Fruit fly (Drosophila melanogaster) whole organism, embryonic: ENCODE data around the gene QIL1.
A peak's percentile ranks its signal among the peaks of the same experiment; 100 is the strongest.

ENCODE experiments used
- Adf1 ChIP-seq: fragments of 200-800 bp; sonication (Bioruptor generic); IDR thresholded peaks from 2 replicates; pipeline ENCODE4 v1.3.6; 2022; ENCODE audit warnings: missing biosample characterization, missing genetic modification characterization
- Aef1 ChIP-seq: fragments of 200-800 bp; sonication (Bioruptor generic); IDR thresholded peaks from 3 replicates; pipeline ENCODE4 v1.3.6; 2022; ENCODE audit warnings: missing biosample characterization, missing genetic modification characterization
- Asciz ChIP-seq: fragments of 200-800 bp; sonication (Bioruptor generic); optimal IDR thresholded peaks from 2 replicates; lab custom pipeline; 2017; ENCODE audit warnings: missing biosample characterization, mild to moderate bottlenecking, missing genetic modification characterization, missing genetic modification reagents
- Awh ChIP-seq: fragments of 200-800 bp; sonication (Bioruptor generic); IDR thresholded peaks from 2 replicates; pipeline ENCODE4, ENCODE4 v1.3.6; 2022; ENCODE audit warnings: missing biosample characterization, missing genetic modification characterization
- CG10267 ChIP-seq: fragments of 200-800 bp; sonication (Bioruptor generic); optimal IDR thresholded peaks from 2 replicates; lab custom pipeline; 2018; ENCODE audit warnings: missing biosample characterization, mild to moderate bottlenecking, missing genetic modification characterization, moderate library complexity
- CG14965 ChIP-seq: fragments of 200-800 bp; sonication (Bioruptor generic); optimal IDR thresholded peaks from 2 replicates; lab custom pipeline; 2016; ENCODE audit warnings: missing biosample characterization, missing genetic modification characterization, borderline replicate concordance
- CG15479 ChIP-seq: fragments of 200-800 bp; sonication (Bioruptor generic); optimal IDR thresholded peaks from 3 replicates; lab custom pipeline; 2019; ENCODE audit warnings: missing biosample characterization, mild to moderate bottlenecking, missing genetic modification characterization, moderate library complexity
- CG16863 ChIP-seq: fragments of 200-800 bp; sonication (Bioruptor generic); optimal IDR thresholded peaks from 3 replicates; lab custom pipeline; 2016; ENCODE audit warnings: missing biosample characterization, missing genetic modification characterization
- CG17829 ChIP-seq: fragments of 200-800 bp; optimal IDR thresholded peaks from 2 replicates; lab custom pipeline; 2019; ENCODE audit warnings: missing biosample characterization, mild to moderate bottlenecking, missing genetic modification characterization, moderate library complexity
- CG17912 ChIP-seq: fragments of 200-800 bp; sonication (Bioruptor generic); optimal IDR thresholded peaks from 2 replicates; lab custom pipeline; 2018; ENCODE audit warnings: missing biosample characterization, mild to moderate bottlenecking, missing genetic modification characterization
- CG2129 ChIP-seq: fragments of 200-800 bp; sonication (Bioruptor generic); IDR thresholded peaks from 2 replicates; pipeline ENCODE4 v1.3.6; 2022; ENCODE audit warnings: missing biosample characterization, missing genetic modification characterization; ENCODE audit not compliant: partially characterized antibody
- CG30403 ChIP-seq: fragments of 200-800 bp; sonication (Bioruptor generic); optimal IDR thresholded peaks from 3 replicates; lab custom pipeline; 2016; ENCODE audit warnings: missing biosample characterization, missing genetic modification characterization
- CG31388 ChIP-seq: fragments of 200-800 bp; sonication (Bioruptor generic); optimal IDR thresholded peaks from 2 replicates; lab custom pipeline; 2016; ENCODE audit warnings: missing biosample characterization, missing genetic modification characterization
- CG33213 ChIP-seq: fragments of 200-800 bp; sonication (Bioruptor generic); optimal IDR thresholded peaks from 3 replicates; lab custom pipeline; 2016; ENCODE audit warnings: missing biosample characterization, missing genetic modification characterization
- CG3838 ChIP-seq: fragments of 200-800 bp; sonication (Bioruptor generic); optimal IDR thresholded peaks from 3 replicates; lab custom pipeline; 2016; ENCODE audit warnings: missing biosample characterization, missing genetic modification characterization
- CG42726 ChIP-seq: fragments of 200-800 bp; sonication (Bioruptor generic); IDR thresholded peaks from 2 replicates; pipeline ENCODE4 v1.3.6; 2022; ENCODE audit warnings: missing biosample characterization, missing genetic modification characterization; ENCODE audit not compliant: partially characterized antibody
- CG6272 ChIP-seq: fragments of 200-800 bp; sonication (Bioruptor generic); IDR thresholded peaks from 2 replicates; pipeline ENCODE4 v1.3.6; 2022; ENCODE audit warnings: missing biosample characterization, missing genetic modification characterization
- CG9876 ChIP-seq: fragments of 200-800 bp; sonication (Bioruptor generic); optimal IDR thresholded peaks from 2 replicates; lab custom pipeline; 2016; ENCODE audit warnings: missing biosample characterization, missing genetic modification characterization
- CoRest ChIP-seq: fragments of 200-800 bp; sonication (Bioruptor generic); optimal IDR thresholded peaks from 3 replicates; lab custom pipeline; 2018; ENCODE audit warnings: missing biosample characterization, mild to moderate bottlenecking, missing genetic modification characterization, moderate library complexity
- Dfd ChIP-seq, 2 experiments: fragments of >200 bp; optimal IDR thresholded peaks; 2 replicates each; lab custom pipeline; 2017; ENCODE audit warnings: missing biosample characterization in 2 of 2, missing genetic modification characterization in 2 of 2
- GATAe ChIP-seq: fragments of 200-800 bp; sonication (Bioruptor generic); conservative IDR thresholded peaks from 2 replicates; pipeline ENCODE4 v1.3.6; 2022; ENCODE audit warnings: missing biosample characterization, missing genetic modification characterization
- H2.0 ChIP-seq: fragments of 200-800 bp; sonication (Bioruptor generic); IDR thresholded peaks from 2 replicates; pipeline ENCODE4 v1.3.6; 2022; ENCODE audit warnings: missing biosample characterization, missing genetic modification characterization
- HLH3B ChIP-seq: fragments of 200-800 bp; sonication (Bioruptor generic); IDR thresholded peaks from 2 replicates; pipeline ENCODE4 v1.3.6; 2022; ENCODE audit warnings: missing biosample characterization, missing genetic modification characterization
- HLH54F ChIP-seq: fragments of 200-800 bp; sonication (Bioruptor generic); optimal IDR thresholded peaks from 3 replicates; lab custom pipeline; 2016; ENCODE audit warnings: missing biosample characterization, missing genetic modification characterization
- Hey ChIP-seq: fragments of 200-800 bp; sonication (Bioruptor generic); optimal IDR thresholded peaks from 3 replicates; lab custom pipeline; 2018; ENCODE audit warnings: missing biosample characterization, mild to moderate bottlenecking, missing genetic modification characterization
- Hr51 ChIP-seq, 2 experiments: fragments of 200-800 bp; sonication (Bioruptor generic); optimal IDR thresholded peaks; 2 replicates in 1 of 2; 3 replicates in 1 of 2; lab custom pipeline; 2016 to 2018; ENCODE audit warnings: missing biosample characterization in 2 of 2, missing genetic modification characterization in 2 of 2, mild to moderate bottlenecking in 1 of 2, moderate library complexity in 1 of 2
- Nf-YA ChIP-seq: fragments of 200-800 bp; sonication (Bioruptor generic); IDR thresholded peaks from 2 replicates; pipeline ENCODE4 v1.3.6; 2022; ENCODE audit warnings: missing biosample characterization, missing genetic modification characterization
- Sox102F ChIP-seq: fragments of 200-800 bp; sonication (Bioruptor generic); optimal IDR thresholded peaks from 2 replicates; lab custom pipeline; 2018; ENCODE audit warnings: missing biosample characterization, mild to moderate bottlenecking, missing genetic modification characterization, moderate library complexity
- Sry-δ ChIP-seq: fragments of 200-800 bp; sonication (Bioruptor generic); optimal IDR thresholded peaks from 2 replicates; lab custom pipeline; 2016; ENCODE audit warnings: missing biosample characterization, missing genetic modification characterization
- Taf1 ChIP-seq: fragments of 200-800 bp; sonication (Bioruptor generic); IDR thresholded peaks from 2 replicates; pipeline ENCODE4 v1.3.6; 2022; ENCODE audit warnings: missing biosample characterization, missing genetic modification characterization
- btn ChIP-seq: fragments of 200-800 bp; sonication (Bioruptor generic); optimal IDR thresholded peaks from 2 replicates; lab custom pipeline; 2016; ENCODE audit warnings: missing biosample characterization, missing genetic modification characterization
- cato ChIP-seq: fragments of 200-800 bp; sonication (Bioruptor generic); optimal IDR thresholded peaks from 2 replicates; lab custom pipeline; 2016; ENCODE audit warnings: missing biosample characterization, missing genetic modification characterization, borderline replicate concordance
- cwo ChIP-seq: fragments of 200-800 bp; sonication (Bioruptor generic); optimal IDR thresholded peaks from 3 replicates; lab custom pipeline; 2017; ENCODE audit warnings: missing biosample characterization, missing genetic modification characterization, mild to moderate bottlenecking, moderate library complexity, missing genetic modification reagents
- dmrt99B ChIP-seq: fragments of 200-800 bp; sonication (Bioruptor generic); optimal IDR thresholded peaks from 2 replicates; lab custom pipeline; 2018; ENCODE audit warnings: missing biosample characterization, mild to moderate bottlenecking, missing genetic modification characterization, moderate library complexity
- exex ChIP-seq: fragments of 200-800 bp; sonication (Bioruptor generic); optimal IDR thresholded peaks from 4 replicates; lab custom pipeline; 2018; ENCODE audit warnings: missing biosample characterization, mild to moderate bottlenecking, missing genetic modification characterization, moderate library complexity
- fd102C ChIP-seq: fragments of 200-800 bp; sonication (Bioruptor generic); optimal IDR thresholded peaks from 2 replicates; lab custom pipeline; 2018; ENCODE audit warnings: missing biosample characterization, mild to moderate bottlenecking, missing genetic modification characterization, moderate library complexity
- fu2 ChIP-seq: fragments of 200-800 bp; sonication (Bioruptor generic); optimal IDR thresholded peaks from 2 replicates; lab custom pipeline; 2016; ENCODE audit warnings: missing biosample characterization, missing genetic modification characterization
- gfzf ChIP-seq: fragments of 200-800 bp; sonication (Bioruptor generic); optimal IDR thresholded peaks from 2 replicates; lab custom pipeline; 2016; ENCODE audit warnings: missing biosample characterization, mild to moderate bottlenecking, missing genetic modification characterization, moderate library complexity
- jing ChIP-seq: fragments of 200-800 bp; sonication (Bioruptor generic); optimal IDR thresholded peaks from 2 replicates; lab custom pipeline; 2018; ENCODE audit warnings: missing biosample characterization, mild to moderate bottlenecking, missing genetic modification characterization
- lov ChIP-seq, 2 experiments: fragments of 200-800 bp in 1 of 2; fragments of >200 bp in 1 of 2; sonication (Bioruptor generic) in 1 of 2; IDR thresholded peaks in 1 of 2; optimal IDR thresholded peaks in 1 of 2; 2 replicates in 1 of 2; 3 replicates in 1 of 2; pipeline versions ENCODE4 v1.3.6 to Lab custom; 2017 to 2022; ENCODE audit warnings: missing biosample characterization in 1 of 2, missing genetic modification characterization in 1 of 2
- odd ChIP-seq: fragments of 200-800 bp; sonication (Bioruptor generic); optimal IDR thresholded peaks from 2 replicates; lab custom pipeline; 2017; ENCODE audit warnings: missing biosample characterization, mild to moderate bottlenecking, missing genetic modification characterization
- org-1 ChIP-seq: fragments of 200-800 bp; sonication (Bioruptor generic); optimal IDR thresholded peaks from 2 replicates; lab custom pipeline; 2017; ENCODE audit warnings: missing biosample characterization, missing genetic modification characterization
- pfk ChIP-seq: fragments of 200-800 bp; sonication (Bioruptor generic); optimal IDR thresholded peaks from 2 replicates; lab custom pipeline; 2018; ENCODE audit warnings: missing biosample characterization, mild to moderate bottlenecking, missing genetic modification characterization, moderate library complexity
- pum ChIP-seq: fragments of 200-800 bp; sonication (Bioruptor generic); optimal IDR thresholded peaks from 2 replicates; lab custom pipeline; 2016; ENCODE audit warnings: missing biosample characterization, missing genetic modification characterization
- sisA ChIP-seq: fragments of 200-800 bp; sonication (Bioruptor generic); IDR thresholded peaks from 2 replicates; pipeline ENCODE4 v1.3.6; 2022; ENCODE audit warnings: missing biosample characterization, missing genetic modification characterization
- sqz ChIP-seq: fragments of 200-800 bp; sonication (Bioruptor generic); optimal IDR thresholded peaks from 3 replicates; lab custom pipeline; 2018; ENCODE audit warnings: missing biosample characterization, mild to moderate bottlenecking, missing genetic modification characterization
- ttk ChIP-seq: fragments of 200-800 bp; sonication (Bioruptor generic); IDR thresholded peaks from 2 replicates; pipeline ENCODE4 v2.1.2; 2022; ENCODE audit warnings: missing biosample characterization, missing genetic modification characterization
- tup ChIP-seq: fragments of 200-800 bp; sonication (Bioruptor generic); optimal IDR thresholded peaks from 2 replicates; lab custom pipeline; 2016; ENCODE audit warnings: missing biosample characterization, mild to moderate bottlenecking, missing genetic modification characterization, moderate library complexity
- unpg ChIP-seq: fragments of 200-800 bp; sonication (Bioruptor generic); optimal IDR thresholded peaks from 3 replicates; lab custom pipeline; 2018; ENCODE audit warnings: missing biosample characterization, mild to moderate bottlenecking, missing genetic modification characterization, moderate library complexity
- wor ChIP-seq: fragments of 200-800 bp; sonication (Bioruptor generic); IDR thresholded peaks from 2 replicates; pipeline ENCODE4 v1.3.6; 2022; ENCODE audit warnings: missing biosample characterization, missing genetic modification characterization

The QIL1 gene

DNA sequence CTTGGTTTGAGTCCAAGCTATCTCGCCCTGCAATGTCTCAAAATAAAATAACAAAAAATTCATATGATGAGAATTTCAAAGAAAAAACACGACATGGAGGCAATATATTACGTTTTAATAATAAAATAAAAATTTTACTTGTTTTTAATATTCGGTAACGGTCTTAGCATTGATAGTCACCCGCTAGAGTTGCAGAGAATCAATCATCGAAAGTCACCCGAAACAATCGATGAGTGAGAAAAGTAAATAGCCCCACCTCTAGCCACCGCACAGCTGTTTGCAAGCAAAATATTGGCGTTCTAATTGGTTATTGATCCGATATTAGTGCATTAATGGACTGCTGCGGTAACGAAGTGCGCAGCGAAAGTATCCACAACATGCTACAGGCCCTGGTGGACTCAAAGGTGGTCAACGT is 10.2 kb downstream of the QIL1 start, which contains the start of gene CG34250 (continued):
- TF ChIP-seq gfzf (GFP tag; lab: Kevin White, UChicago), result peak; percentile 39
- no peak for TF ChIP-seq H2.0 (GFP tag; lab: Robert Waterston, UW)
- peak; percentile 32 for TF ChIP-seq CG30403 (GFP tag; lab: Kevin White, UChicago)
- no peak for TF ChIP-seq jing (GFP tag; lab: Kevin White, UChicago)
- TF ChIP-seq Hr51 (GFP tag; optimal IDR thresholded peaks at IDR 0.05; lab: Kevin White, UChicago), result peak; percentile 35 to 55
- no peak for TF ChIP-seq odd (GFP tag; lab: Kevin White, UChicago)
- TF ChIP-seq CG15479 (GFP tag; lab: Kevin White, UChicago), result no peak
- no peak for TF ChIP-seq sisA
- no peak for TF ChIP-seq Hey (tag; lab: Kevin White, UChicago)
- TF ChIP-seq Aef1 (GFP tag; lab: Robert Waterston, UW), result no peak
- no peak for TF ChIP-seq Asciz
- TF ChIP-seq tup (GFP tag; lab: Kevin White, UChicago), result no peak
- TF ChIP-seq pfk (GFP tag; lab: Kevin White, UChicago), result no peak
- no peak for TF ChIP-seq org-1 (GFP tag; lab: Kevin White, UChicago)
- TF ChIP-seq CG33213, result no peak
- peak; percentile 31 for TF ChIP-seq CG9876
- no peak for TF ChIP-seq Adf1 (GFP tag; lab: Robert Waterston, UW)
- no peak for TF ChIP-seq Taf1
- TF ChIP-seq CG3838 (GFP tag; lab: Kevin White, UChicago), result peak; percentile 28
- no peak for TF ChIP-seq CG17912 (GFP tag; lab: Kevin White, UChicago)
- TF ChIP-seq dmrt99B (tag; lab: Kevin White, UChicago), result no peak
- no peak for TF ChIP-seq btn (GFP tag; lab: Kevin White, UChicago)
- TF ChIP-seq HLH3B (GFP tag; lab: Robert Waterston, UW), result no peak
- no peak for TF ChIP-seq CG6272
- no peak for TF ChIP-seq Dfd (GFP tag; optimal IDR thresholded peaks at IDR 0.05; lab: Kevin White, UChicago)
- TF ChIP-seq Awh, result no peak
- peak; percentile 14 for TF ChIP-seq pum (GFP tag; lab: Kevin White, UChicago)
- TF ChIP-seq CG42726 (GFP tag; lab: Robert Waterston, UW), result 0 out of 2 replicates have a peak, but pooled peaks have one; percentile 33
- no peak for TF ChIP-seq unpg (GFP tag; lab: Kevin White, UChicago)
- TF ChIP-seq wor, result no peak
- peak; percentile 28; the same call in 1 of the 2 replicates for TF ChIP-seq CG2129 (GFP tag; lab: Robert Waterston, UW)
- TF ChIP-seq cwo (GFP tag; lab: Kevin White, UChicago), result no peak
- no peak for TF ChIP-seq fu2 (GFP tag; lab: Kevin White, UChicago)
- TF ChIP-seq lov (optimal IDR thresholded peaks at IDR 0.05; lab: Kevin White, UChicago), result no peak
- no peak for TF ChIP-seq lov (GFP tag; IDR thresholded peaks at IDR 0.05; lab: Robert Waterston, UW)
- no peak for TF ChIP-seq fd102C (GFP tag; lab: Kevin White, UChicago)
- TF ChIP-seq Sry-δ (GFP tag; lab: Kevin White, UChicago), result peak; percentile 90
- no peak for TF ChIP-seq CG14965
- peak; percentile 7 for TF ChIP-seq Sox102F (GFP tag; lab: Kevin White, UChicago)
- TF ChIP-seq sqz, result no peak
- TF ChIP-seq exex, result peak; percentile 30
- TF ChIP-seq ttk (GFP tag; lab: Robert Waterston, UW), result no peak
- peak; percentile 46 for TF ChIP-seq CoRest (tag; lab: Kevin White, UChicago)
- TF ChIP-seq CG31388 (GFP tag; lab: Kevin White, UChicago), result peak; percentile 3
- no peak for TF ChIP-seq GATAe (GFP tag; lab: Robert Waterston, UW)
- peak; percentile 31 for TF ChIP-seq HLH54F
- peak; percentile 65 for TF ChIP-seq CG10267 (tag; lab: Kevin White, UChicago)
- TF ChIP-seq cato (GFP tag; lab: Kevin White, UChicago), result no peak
- TF ChIP-seq Nf-YA (GFP tag; lab: Robert Waterston, UW), result no peak
- no peak for TF ChIP-seq CG16863 (GFP tag; lab: Kevin White, UChicago)
- TF ChIP-seq CG17829 (tag; lab: Kevin White, UChicago), result peak; percentile 62
